Worm (Caenorhabditis elegans) whole organism, L1 larva: ENCODE results near the gene srz-72.

Source experiments
- C04F5.9 ChIP-seq: sonication (generic microtip); optimal IDR thresholded peaks from 2 replicates; lab custom pipeline; 2016; ENCODE audit warnings: missing genetic modification characterization, missing compliant biosample characterization
- C16A3.4 ChIP-seq: fragments of 150-350 bp; optimal IDR thresholded peaks from 2 replicates; lab custom pipeline; 2014; ENCODE audit warnings: missing biosample characterization, missing genetic modification characterization
- alr-1 ChIP-seq: fragments of 200-800 bp; sonication (Bioruptor generic); optimal IDR thresholded peaks from 2 replicates; lab custom pipeline; 2018; ENCODE audit warnings: borderline replicate concordance, mild to moderate bottlenecking, missing genetic modification characterization, missing compliant biosample characterization
- blmp-1 ChIP-seq: fragments of 150-350 bp; optimal IDR thresholded peaks from 2 replicates; lab custom pipeline; 2014; ENCODE audit warnings: missing biosample characterization, missing genetic modification characterization
- ceh-63 ChIP-seq: fragments of 200-800 bp; sonication (Bioruptor generic); optimal IDR thresholded peaks from 2 replicates; lab custom pipeline; 2018; ENCODE audit warnings: mild to moderate bottlenecking, missing genetic modification characterization, missing compliant biosample characterization
- ceh-8 ChIP-seq: fragments of 200-800 bp; sonication (Bioruptor generic); optimal IDR thresholded peaks from 2 replicates; lab custom pipeline; 2018; ENCODE audit warnings: mild to moderate bottlenecking, missing genetic modification characterization, moderate library complexity, missing compliant biosample characterization
- ceh-82 ChIP-seq, 3 experiments: fragments of 150-350 bp in 1 of 3; sonication (generic microtip) in 2 of 3; optimal IDR thresholded peaks; 2 replicates each; lab custom pipeline; 2014 to 2017; ENCODE audit warnings: missing biosample characterization in 3 of 3, missing genetic modification characterization in 3 of 3
- ceh-88 ChIP-seq: fragments of 200-800 bp; sonication (Bioruptor generic); IDR thresholded peaks from 2 replicates; pipeline ENCODE4 v1.3.6; 2022; ENCODE audit warnings: missing genetic modification characterization, missing compliant biosample characterization
- dsc-1 ChIP-seq: sonication (generic microtip); optimal IDR thresholded peaks from 2 replicates; lab custom pipeline; 2016; ENCODE audit warnings: mild to moderate bottlenecking, missing genetic modification characterization, missing compliant biosample characterization
- egl-13 ChIP-seq: sonication (generic microtip); optimal IDR thresholded peaks from 2 replicates; lab custom pipeline; 2016; ENCODE audit warnings: missing genotype, missing genetic modification reagents, missing genetic modification characterization, missing compliant biosample characterization
- egl-27 ChIP-seq, 2 experiments: fragments of 150-350 bp in 1 of 2; sonication (generic microtip); optimal IDR thresholded peaks; 3 replicates each; lab custom pipeline; 2017 to 2018; ENCODE audit warnings: missing biosample characterization in 2 of 2, missing genetic modification characterization in 2 of 2, missing genetic modification reagents in 2 of 2
- ets-5 ChIP-seq: fragments of 200-800 bp; sonication (Bioruptor generic); IDR thresholded peaks from 2 replicates; pipeline ENCODE4 v1.3.6; 2022; ENCODE audit warnings: missing genetic modification characterization, missing compliant biosample characterization
- fkh-8 ChIP-seq: sonication (generic microtip); optimal IDR thresholded peaks from 2 replicates; lab custom pipeline; 2016; ENCODE audit warnings: mild to moderate bottlenecking, missing genetic modification characterization, missing compliant biosample characterization
- grh-1 ChIP-seq: fragments of 200-800 bp; sonication (Bioruptor generic); IDR thresholded peaks from 2 replicates; pipeline ENCODE4 v1.3.6; 2022; ENCODE audit warnings: missing genetic modification reagents, missing genetic modification characterization, missing compliant biosample characterization
- hlh-4 ChIP-seq: sonication (generic microtip); optimal IDR thresholded peaks from 2 replicates; lab custom pipeline; 2016; ENCODE audit warnings: mild to moderate bottlenecking, missing genetic modification characterization, missing compliant biosample characterization
- hpl-2 ChIP-seq: fragments of 150-350 bp; optimal IDR thresholded peaks from 2 replicates; lab custom pipeline; 2014; ENCODE audit warnings: missing biosample characterization, missing genetic modification reagents, missing genetic modification characterization
- isw-1 ChIP-seq: fragments of 200-800 bp; sonication (Bioruptor generic); IDR thresholded peaks from 2 replicates; pipeline ENCODE4 v1.3.6; 2022; ENCODE audit warnings: missing genetic modification characterization, missing compliant biosample characterization
- jun-1 ChIP-seq: fragments of 150-350 bp; optimal IDR thresholded peaks from 2 replicates; lab custom pipeline; 2014; ENCODE audit warnings: missing biosample characterization, missing genetic modification reagents, missing genetic modification characterization
- lin-13 ChIP-seq: fragments of 150-350 bp; optimal IDR thresholded peaks from 2 replicates; lab custom pipeline; 2014; ENCODE audit warnings: missing biosample characterization, missing genetic modification reagents, missing genetic modification characterization
- lin-15B ChIP-seq: fragments of 150-350 bp; sonication (generic microtip); optimal IDR thresholded peaks from 3 replicates; lab custom pipeline; 2014; ENCODE audit warnings: missing biosample characterization, missing genetic modification characterization
- lin-39 ChIP-seq: fragments of 150-350 bp; optimal IDR thresholded peaks from 2 replicates; lab custom pipeline; 2014; ENCODE audit warnings: missing biosample characterization, missing genetic modification reagents, missing genetic modification characterization
- lir-3 ChIP-seq: sonication (generic microtip); optimal IDR thresholded peaks from 2 replicates; lab custom pipeline; 2016; ENCODE audit warnings: mild to moderate bottlenecking, missing genetic modification characterization, moderate library complexity, missing compliant biosample characterization; ENCODE audit not compliant: poor library complexity
- lsy-2 ChIP-seq, 2 experiments: fragments of 150-350 bp; optimal IDR thresholded peaks; 2 replicates each; lab custom pipeline; 2014; ENCODE audit warnings: missing biosample characterization in 2 of 2, missing genetic modification characterization in 2 of 2
- mab-9 ChIP-seq: fragments of 200-800 bp; sonication (Bioruptor generic); IDR thresholded peaks from 2 replicates; pipeline ENCODE4 v1.3.6; 2022; ENCODE audit warnings: missing genetic modification reagents, missing genetic modification characterization, missing compliant biosample characterization
- mdl-1 ChIP-seq, 2 experiments: fragments of 150-350 bp; optimal IDR thresholded peaks; 2 replicates each; lab custom pipeline; 2014 to 2017; ENCODE audit warnings: missing biosample characterization in 2 of 2, missing genetic modification characterization in 2 of 2, inconsistent platforms in 1 of 2
- nhr-11 ChIP-seq: fragments of 150-350 bp; optimal IDR thresholded peaks from 2 replicates; lab custom pipeline; 2014; ENCODE audit warnings: missing biosample characterization, missing genetic modification characterization
- nhr-12 ChIP-seq: sonication (generic microtip); optimal IDR thresholded peaks from 2 replicates; lab custom pipeline; 2017; ENCODE audit warnings: missing biosample characterization, missing genetic modification characterization
- nhr-19 ChIP-seq: fragments of 200-800 bp; sonication (Bioruptor generic); conservative IDR thresholded peaks from 2 replicates; pipeline ENCODE4 v1.3.6; 2022; ENCODE audit warnings: missing genetic modification characterization, missing compliant biosample characterization
- nhr-28 ChIP-seq: fragments of 150-350 bp; optimal IDR thresholded peaks from 2 replicates; lab custom pipeline; 2014; ENCODE audit warnings: missing biosample characterization, missing genetic modification characterization
- nhr-71 ChIP-seq: sonication (generic microtip); optimal IDR thresholded peaks from 2 replicates; lab custom pipeline; 2016; ENCODE audit warnings: mild to moderate bottlenecking, missing genetic modification characterization, moderate library complexity, missing compliant biosample characterization
- nhr-84 ChIP-seq: sonication (generic microtip); optimal IDR thresholded peaks from 2 replicates; lab custom pipeline; 2017; ENCODE audit warnings: missing biosample characterization, missing genetic modification characterization
- pag-3 ChIP-seq: sonication (generic microtip); optimal IDR thresholded peaks from 2 replicates; lab custom pipeline; 2017; ENCODE audit warnings: missing genetic modification characterization, mild to moderate bottlenecking, missing compliant biosample characterization, antibody characterized with exemption, borderline replicate concordance; ENCODE audit not compliant: insufficient read depth
- pax-3 ChIP-seq: fragments of 200-800 bp; sonication (Bioruptor generic); optimal IDR thresholded peaks from 2 replicates; lab custom pipeline; 2018; ENCODE audit warnings: mild to moderate bottlenecking, missing genetic modification characterization, moderate library complexity, missing compliant biosample characterization
- skn-1 ChIP-seq: fragments of 150-350 bp; optimal IDR thresholded peaks from 2 replicates; lab custom pipeline; 2014; ENCODE audit warnings: missing biosample characterization, missing genetic modification characterization
- snpc-4 ChIP-seq: fragments of 150-350 bp; optimal IDR thresholded peaks from 2 replicates; lab custom pipeline; 2014; ENCODE audit warnings: missing biosample characterization, missing genetic modification characterization
- snu-23 ChIP-seq: sonication (generic microtip); optimal IDR thresholded peaks from 2 replicates; lab custom pipeline; 2016; ENCODE audit warnings: missing genetic modification characterization, missing compliant biosample characterization
- swsn-7 ChIP-seq: sonication (generic microtip); optimal IDR thresholded peaks from 2 replicates; lab custom pipeline; 2016; ENCODE audit warnings: missing genetic modification characterization, missing compliant biosample characterization
- tbx-2 ChIP-seq: sonication (generic microtip); optimal IDR thresholded peaks from 2 replicates; lab custom pipeline; 2016; ENCODE audit warnings: missing genetic modification characterization, missing compliant biosample characterization
- tlp-1 ChIP-seq: fragments of 150-350 bp; optimal IDR thresholded peaks from 2 replicates; lab custom pipeline; 2014; ENCODE audit warnings: missing biosample characterization, missing genetic modification characterization
- unc-130 ChIP-seq: fragments of 150-350 bp; optimal IDR thresholded peaks from 2 replicates; lab custom pipeline; 2017; ENCODE audit warnings: missing biosample characterization, missing genetic modification characterization, inconsistent platforms
- unc-30 ChIP-seq: sonication (generic microtip); optimal IDR thresholded peaks from 2 replicates; lab custom pipeline; 2017; ENCODE audit warnings: missing biosample characterization, missing genetic modification characterization
- unc-86 ChIP-seq: sonication (generic microtip); optimal IDR thresholded peaks from 2 replicates; lab custom pipeline; 2016; ENCODE audit warnings: missing genetic modification characterization, missing compliant biosample characterization
- vab-15 ChIP-seq: sonication (generic microtip); optimal IDR thresholded peaks from 2 replicates; lab custom pipeline; 2017; ENCODE audit warnings: missing genotype, mild to moderate bottlenecking, missing genetic modification characterization, missing compliant biosample characterization
- xbp-1 ChIP-seq: sonication (generic microtip); optimal IDR thresholded peaks from 2 replicates; lab custom pipeline; 2016; ENCODE audit warnings: missing genetic modification characterization, missing compliant biosample characterization
- zip-4 ChIP-seq: fragments of 200-800 bp; sonication (Bioruptor generic); optimal IDR thresholded peaks from 2 replicates; lab custom pipeline; 2018; ENCODE audit warnings: mild to moderate bottlenecking, missing genetic modification characterization, moderate library complexity, missing compliant biosample characterization

Gene srz-72

DNA sequence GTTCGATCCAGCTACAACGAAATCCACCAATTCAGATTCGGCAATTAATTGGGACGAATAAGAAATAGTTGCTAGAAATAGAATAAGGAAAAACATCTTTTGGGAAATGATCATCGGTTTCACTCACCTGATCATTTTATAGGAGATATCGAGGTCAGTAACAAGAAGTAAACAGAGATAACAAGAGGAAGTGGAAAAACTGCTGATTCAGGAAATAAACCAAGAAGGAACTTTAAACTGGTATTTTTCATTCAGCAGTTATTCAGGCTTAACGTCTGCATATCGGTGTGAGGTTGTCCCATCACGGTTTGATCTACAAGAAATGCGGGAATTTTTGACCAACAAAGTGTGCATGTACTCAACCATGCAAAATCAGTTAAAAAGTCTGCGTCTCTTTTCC, 29.6 kb downstream of the srz-72 start, which contains the start of gene K03D3.2:
Gene K03D3.2 (minus strand): TSS at position 101 of the 400 bp plus-strand sequence.
- no peak for TF ChIP-seq ceh-8
- TF ChIP-seq fkh-8 (tag; lab: Kevin White, UChicago) = no peak
- no peak for TF ChIP-seq mdl-1 (tag; optimal IDR thresholded peaks at IDR 0.05; lab: Kevin White, UChicago)
- TF ChIP-seq ceh-82 (tag; optimal IDR thresholded peaks at IDR 0.05; lab: Kevin White, UChicago) = no peak
- TF ChIP-seq nhr-71 (tag; lab: Kevin White, UChicago) = no peak
- TF ChIP-seq lin-13 (GFP tag; lab: Kevin White, UChicago) = no peak
- TF ChIP-seq swsn-7 (tag; lab: Kevin White, UChicago) = no peak
- no peak for TF ChIP-seq ets-5
- TF ChIP-seq snpc-4 (tag; lab: Kevin White, UChicago) = no peak
- no peak for TF ChIP-seq nhr-12
- no peak for TF ChIP-seq unc-130 (tag; lab: Kevin White, UChicago)
- TF ChIP-seq nhr-28 (tag; lab: Kevin White, UChicago) = no peak
- TF ChIP-seq lsy-2 (tag; optimal IDR thresholded peaks at IDR 0.05; lab: Kevin White, UChicago) = no peak

DNA sequence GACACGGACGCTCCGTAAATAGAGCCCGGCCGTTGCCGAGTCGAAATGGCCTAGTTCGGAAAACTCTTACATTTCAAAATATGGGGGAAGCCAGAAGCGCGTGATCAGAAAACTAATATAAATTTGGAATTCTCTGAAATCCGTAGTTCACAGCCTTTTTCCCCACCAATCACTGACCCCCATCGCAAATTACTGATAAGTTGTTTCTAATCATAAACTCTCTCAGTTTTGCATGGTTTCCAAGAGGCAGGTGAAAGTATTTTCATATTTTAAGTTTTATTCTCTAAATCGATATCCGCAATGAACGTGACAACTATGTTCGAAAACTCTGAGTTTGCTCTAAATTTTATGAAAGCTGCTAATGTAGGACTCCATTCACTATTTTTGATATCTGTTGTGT, 30.2 kb downstream of the srz-72 start, which contains the start of gene srz-74:
Gene srz-74 (plus strand): TSS at position 301 of the 400 bp plus-strand sequence.
- no peak for TF ChIP-seq ceh-63 (GFP tag; lab: Kevin White, UChicago)
- no peak for TF ChIP-seq pax-3
- TF ChIP-seq vab-15 (tag; lab: Kevin White, UChicago) = no peak
- TF ChIP-seq unc-130 (tag; lab: Kevin White, UChicago) = no peak
- TF ChIP-seq xbp-1 = no peak
- TF ChIP-seq dsc-1 (tag; lab: Kevin White, UChicago) = no peak
- TF ChIP-seq mab-9 (GFP tag; lab: Robert Waterston, UW) = no peak
- no peak for TF ChIP-seq snu-23
- TF ChIP-seq lir-3 (tag; lab: Kevin White, UChicago) = no peak
- no peak for TF ChIP-seq nhr-11
- no peak for TF ChIP-seq nhr-84
- no peak for TF ChIP-seq C16A3.4
- no peak for TF ChIP-seq mdl-1 (tag; optimal IDR thresholded peaks at IDR 0.05; lab: Kevin White, UChicago)
- TF ChIP-seq grh-1 (GFP tag; lab: Robert Waterston, UW) = no peak
- no peak for TF ChIP-seq C04F5.9 (tag; lab: Kevin White, UChicago)
- no peak for TF ChIP-seq lin-13 (GFP tag; lab: Kevin White, UChicago)
- TF ChIP-seq unc-30 (tag; lab: Kevin White, UChicago) = no peak
- TF ChIP-seq hlh-4 = no peak

DNA sequence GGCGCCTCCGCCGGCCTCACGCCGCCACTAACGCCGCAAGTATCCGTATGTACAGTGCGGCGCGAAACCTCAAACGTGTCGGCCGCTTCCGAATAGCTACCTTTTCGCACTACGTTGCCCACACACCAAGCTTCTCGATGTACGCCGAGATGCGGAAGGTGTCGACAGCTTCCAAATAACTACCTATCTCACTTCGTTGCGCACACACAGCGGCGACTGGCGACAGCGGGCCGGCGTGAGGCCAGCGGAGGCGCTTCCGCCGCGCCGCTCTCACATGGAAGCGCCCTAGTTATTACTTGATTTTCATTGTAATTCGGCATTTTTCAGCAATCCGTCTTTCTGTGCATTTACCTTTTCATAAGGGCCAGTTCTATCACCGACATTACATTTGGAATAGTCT, 31.6 kb downstream of the srz-72 start:
- no peak for TF ChIP-seq isw-1 (GFP tag; lab: Robert Waterston, UW)
- TF ChIP-seq mdl-1 (tag; optimal IDR thresholded peaks at IDR 0.05; lab: Kevin White, UChicago) = no peak
- TF ChIP-seq lin-13 (GFP tag; lab: Kevin White, UChicago) = no peak
- no peak for TF ChIP-seq alr-1 (tag; lab: Kevin White, UChicago)
- no peak for TF ChIP-seq blmp-1 (tag; lab: Kevin White, UChicago)

- TF ChIP-seq egl-13 (tag; lab: Kevin White, UChicago) = no peak
- no peak for TF ChIP-seq ceh-88 (GFP tag; lab: Robert Waterston, UW)
- no peak for TF ChIP-seq grh-1 (GFP tag; lab: Robert Waterston, UW)
- no peak for TF ChIP-seq nhr-19
- TF ChIP-seq pag-3 (tag; lab: Kevin White, UChicago) = no peak
- no peak for TF ChIP-seq zip-4 (GFP tag; lab: Kevin White, UChicago)
- TF ChIP-seq lin-39 (tag; lab: Kevin White, UChicago) = no peak
- no peak for TF ChIP-seq tbx-2
- TF ChIP-seq hpl-2 (GFP tag; lab: Kevin White, UChicago) = no peak
- TF ChIP-seq unc-86 (tag; lab: Kevin White, UChicago) = no peak
- TF ChIP-seq ceh-8 = no peak
- no peak for TF ChIP-seq jun-1 (tag; lab: Kevin White, UChicago)
- TF ChIP-seq ceh-63 (GFP tag; lab: Kevin White, UChicago) = no peak
- TF ChIP-seq tlp-1 = no peak
- no peak for TF ChIP-seq lin-15B (tag; lab: Kevin White, UChicago)
- TF ChIP-seq egl-27 (tag; optimal IDR thresholded peaks at IDR 0.05; lab: Kevin White, UChicago) = no peak
- TF ChIP-seq skn-1 (tag; lab: Kevin White, UChicago) = no peak
Observed at ce11 chrIV:16332585-16332984, 33.6 kb downstream of the srz-72 start, which contains the start of gene srz-71. TSS of gene srz-71 (plus strand) at chrIV:16332885.
